Fruit fly (Drosophila melanogaster): Measurements from ENCODE around the gene CG14636.

Gene CG14636

DNA sequence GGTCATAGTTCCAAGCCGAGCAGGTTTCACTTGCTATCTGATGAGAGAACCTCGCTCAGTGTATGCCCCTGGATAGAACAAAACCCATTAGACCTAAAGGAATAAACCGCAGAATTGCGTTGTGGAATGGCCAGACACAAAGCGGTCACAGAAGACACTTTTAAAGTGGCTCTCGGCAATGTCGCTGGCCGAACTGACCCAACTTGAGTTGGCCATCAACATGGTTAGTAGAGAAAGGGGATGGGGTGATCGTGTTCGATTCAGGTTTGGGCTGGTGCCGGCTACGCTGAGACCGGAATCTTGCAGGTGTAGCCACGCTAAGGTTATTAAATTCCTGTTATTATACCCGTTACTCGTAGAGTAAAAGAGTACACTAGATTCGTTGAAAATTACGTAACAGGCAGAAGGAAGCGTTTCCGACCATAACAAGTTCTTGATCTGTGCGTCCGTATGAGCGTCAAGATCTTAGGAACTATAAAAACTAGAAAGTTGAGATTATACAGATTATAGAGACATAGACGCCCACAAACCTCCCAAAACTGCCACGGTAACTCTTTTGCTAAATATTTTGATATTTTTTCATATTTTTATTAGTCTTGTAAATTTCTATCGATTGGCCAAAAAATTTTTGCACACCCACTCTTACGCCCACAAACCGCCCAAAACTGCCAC is 34.4 kb downstream of the CG14636 start:
- no peak for TF ChIP-seq CG8301 (tag; optimal IDR thresholded peaks at IDR 0.05)
- TF ChIP-seq CG13204 (GFP tag; optimal IDR thresholded peaks at IDR 0.05): no peak
- peak; percentile 82 for TF ChIP-seq EcR (GFP tag; optimal IDR thresholded peaks at IDR 0.05)

DNA sequence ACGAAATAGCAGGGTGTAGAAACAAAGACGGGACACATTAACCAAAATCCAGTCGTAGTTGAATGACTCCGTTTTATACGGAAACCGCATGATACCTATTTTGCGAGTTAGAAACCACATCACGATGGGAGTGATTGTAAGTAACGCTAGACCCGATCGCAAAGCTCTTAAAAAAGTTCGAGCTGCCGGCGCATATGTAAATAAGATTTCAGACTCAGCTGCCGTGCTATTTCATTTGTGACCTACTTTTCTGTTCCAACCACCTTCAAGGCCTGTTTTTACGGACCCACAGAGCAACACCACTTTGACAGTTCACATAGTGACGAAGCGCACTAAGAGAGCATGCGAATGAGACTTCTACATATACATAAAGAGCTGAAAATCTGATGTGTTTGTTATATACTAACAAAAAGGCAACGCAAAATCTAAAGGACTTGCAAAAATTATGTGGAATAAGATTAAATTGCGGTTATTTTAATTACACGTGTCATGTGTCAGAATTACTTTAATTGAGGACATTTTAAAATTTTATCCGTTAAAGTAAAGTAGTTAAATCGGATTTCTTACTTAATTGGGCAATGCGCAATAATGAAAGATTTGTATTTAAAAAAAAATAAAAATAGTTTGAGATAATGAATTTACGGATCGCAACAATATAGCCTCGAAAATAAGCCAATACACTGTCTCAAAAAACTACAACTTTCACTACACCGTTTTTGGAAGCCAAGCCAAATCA is 36.2 kb downstream of the CG14636 start:
- TF ChIP-seq fd96Ca (GFP tag; IDR thresholded peaks at IDR 0.05): no peak
- TF ChIP-seq CG15710 (tag; optimal IDR thresholded peaks at IDR 0.05): no peak
- no peak for TF ChIP-seq CG34367 (tag; optimal IDR thresholded peaks at IDR 0.05)
- no peak for TF ChIP-seq rn (GFP tag; IDR thresholded peaks at IDR 0.05)
- no peak for TF ChIP-seq EcR (GFP tag; optimal IDR thresholded peaks at IDR 0.05)
- TF ChIP-seq CG10348 (GFP tag; IDR thresholded peaks at IDR 0.05): no peak
- no peak for TF ChIP-seq Snoo (tag; optimal IDR thresholded peaks at IDR 0.05)
- TF ChIP-seq CG8159 (tag; optimal IDR thresholded peaks at IDR 0.05): no peak
- no peak for TF ChIP-seq Pif1B (GFP tag; optimal IDR thresholded peaks at IDR 0.05)
- no peak for TF ChIP-seq CG13204 (GFP tag; optimal IDR thresholded peaks at IDR 0.05)
- no peak for TF ChIP-seq CG32121 (GFP tag; IDR thresholded peaks at IDR 0.05)
- TF ChIP-seq Ets98B (GFP tag; IDR thresholded peaks at IDR 0.05): no peak
- TF ChIP-seq D1 (tag; optimal IDR thresholded peaks at IDR 0.05): no peak
- TF ChIP-seq CG4496 (GFP tag; IDR thresholded peaks at IDR 0.05): no peak
- no peak for TF ChIP-seq CG12605 (GFP tag; IDR thresholded peaks at IDR 0.05)
- no peak for TF ChIP-seq CG17806 (tag; optimal IDR thresholded peaks at IDR 0.05)
- no peak for TF ChIP-seq gl (tag; optimal IDR thresholded peaks at IDR 0.05)
- no peak for TF ChIP-seq CG9948 (tag; optimal IDR thresholded peaks at IDR 0.05)
- no peak for TF ChIP-seq CG8301 (tag; optimal IDR thresholded peaks at IDR 0.05)
- TF ChIP-seq Pif1A (GFP tag; optimal IDR thresholded peaks at IDR 0.05): no peak

DNA sequence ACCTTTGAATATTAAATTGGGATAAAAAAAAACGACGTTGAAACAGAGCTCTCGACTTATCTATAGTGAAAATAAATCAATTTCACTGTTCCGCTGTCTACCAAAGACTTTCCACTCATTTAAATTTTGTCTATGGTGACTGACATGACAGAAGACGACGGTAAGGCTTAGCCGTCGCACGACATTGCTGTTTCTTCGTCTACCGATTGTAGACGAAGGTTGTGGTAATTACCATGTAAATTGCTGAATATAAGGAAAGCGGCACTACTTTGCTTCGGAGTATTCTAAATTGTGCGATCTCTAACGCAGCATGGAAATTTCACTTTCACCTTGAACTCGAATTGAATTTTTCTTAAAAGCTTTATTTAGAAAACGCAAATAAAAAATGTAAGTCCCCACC is 38.4 kb downstream of the CG14636 start:
- TF ChIP-seq D1 (tag; optimal IDR thresholded peaks at IDR 0.05) (no peak), CG12605 (GFP tag; IDR thresholded peaks at IDR 0.05) (no peak), CG8301 (tag; optimal IDR thresholded peaks at IDR 0.05) (no peak), CG17806 (tag; optimal IDR thresholded peaks at IDR 0.05) (no peak), CG4496 (GFP tag; IDR thresholded peaks at IDR 0.05) (no peak), CG32121 (GFP tag; IDR thresholded peaks at IDR 0.05) (no peak), CG9948 (tag; optimal IDR thresholded peaks at IDR 0.05) (no peak), Ets98B (GFP tag; IDR thresholded peaks at IDR 0.05) (no peak), gl (tag; optimal IDR thresholded peaks at IDR 0.05) (no peak), EcR (GFP tag; optimal IDR thresholded peaks at IDR 0.05) (no peak), Snoo (tag; optimal IDR thresholded peaks at IDR 0.05) (no peak), rn (GFP tag; IDR thresholded peaks at IDR 0.05) (no peak), CG34367 (tag; optimal IDR thresholded peaks at IDR 0.05) (no peak), Pif1A (GFP tag; optimal IDR thresholded peaks at IDR 0.05) (no peak)

DNA sequence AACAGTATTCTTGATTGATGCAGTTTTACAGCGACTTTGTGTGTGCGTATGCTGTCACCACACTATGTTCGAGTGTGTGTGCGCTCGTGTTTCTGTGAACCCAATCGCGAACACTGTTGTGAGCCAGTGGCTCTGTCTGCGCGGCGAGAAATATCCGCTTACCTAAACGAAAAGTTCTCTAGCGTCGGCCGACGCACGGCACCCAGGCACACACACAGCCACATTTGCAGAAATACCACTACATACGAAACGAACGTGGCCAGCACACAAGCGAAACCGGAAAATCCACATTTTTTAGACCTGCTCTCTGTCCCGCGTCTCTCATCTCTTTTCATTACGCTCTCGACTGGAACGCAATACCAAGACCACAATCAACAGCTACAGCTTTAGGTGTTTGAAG is 40.1 kb downstream of the CG14636 start:
- no peak for TF ChIP-seq CG9948 (tag; optimal IDR thresholded peaks at IDR 0.05)
- no peak for TF ChIP-seq CG4496 (GFP tag; IDR thresholded peaks at IDR 0.05)
- peak; percentile 1 for TF ChIP-seq EcR (GFP tag; optimal IDR thresholded peaks at IDR 0.05)
- 0 out of 2 replicates have a peak, but pooled peaks have one; percentile 20 for TF ChIP-seq Ets98B (GFP tag; IDR thresholded peaks at IDR 0.05)
- TF ChIP-seq CG12605 (GFP tag; IDR thresholded peaks at IDR 0.05): 0 out of 2 replicates have a peak, but pooled peaks have one; percentile 11

DNA sequence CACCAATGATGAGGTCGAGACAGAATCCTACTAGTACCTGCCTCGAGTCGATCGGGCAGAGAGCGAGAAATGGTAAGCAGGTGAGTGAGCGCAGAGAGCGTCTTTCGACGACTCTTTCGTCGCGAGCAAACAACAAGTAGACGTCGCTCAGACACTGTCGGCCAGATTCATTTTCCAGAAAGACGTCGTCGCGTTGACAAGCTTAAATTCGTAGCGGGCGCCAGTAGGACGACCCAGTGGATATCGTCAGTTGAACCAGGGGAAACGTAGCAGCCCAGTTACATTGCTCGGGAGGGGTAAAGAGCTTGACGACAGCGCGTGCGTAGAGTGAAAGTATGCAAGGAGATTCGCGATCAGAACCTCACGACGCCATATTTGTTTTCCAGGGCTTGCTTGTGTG is 40.6 kb downstream of the CG14636 start, which contains the start of gene CG12581:
Gene CG12581, plus strand, starts transcription at position 163 of the 400 bp plus-strand sequence.
- TF ChIP-seq CG17806 (tag; optimal IDR thresholded peaks at IDR 0.05) (no peak), Snoo (tag; optimal IDR thresholded peaks at IDR 0.05) (peak; percentile 57), CG8159 (tag; optimal IDR thresholded peaks at IDR 0.05) (no peak), CG14655 (GFP tag; optimal IDR thresholded peaks at IDR 0.05) (no peak), CG12605 (GFP tag; IDR thresholded peaks at IDR 0.05) (peak; percentile 47)

DNA sequence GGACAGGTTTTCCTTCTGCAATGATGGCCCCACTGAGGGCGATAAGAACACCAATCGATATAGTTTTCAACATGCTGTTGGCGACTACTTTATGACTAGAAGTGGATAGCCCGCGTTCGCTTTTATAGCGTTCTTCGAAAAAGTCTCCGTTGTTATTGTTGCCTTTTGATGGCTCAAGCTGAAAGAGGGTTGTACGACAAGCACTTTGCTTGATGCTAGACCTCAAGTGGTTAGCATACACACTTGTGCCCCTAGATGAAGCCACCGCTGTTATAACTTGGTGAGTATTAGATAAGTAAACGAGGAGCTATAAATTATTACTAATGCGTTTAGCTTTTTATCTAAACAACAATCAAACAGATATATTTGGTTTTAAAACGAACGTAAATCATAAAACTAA is 53.0 kb downstream of the CG14636 start, which contains the start of gene CG40198:
Gene CG40198, minus strand, starts transcription at position 101 of the 400 bp plus-strand sequence.
- TF ChIP-seq EcR (GFP tag; optimal IDR thresholded peaks at IDR 0.05) (no peak), CG15710 (tag; optimal IDR thresholded peaks at IDR 0.05) (no peak), CG17806 (tag; optimal IDR thresholded peaks at IDR 0.05) (no peak), Ets98B (GFP tag; IDR thresholded peaks at IDR 0.05) (no peak), CG8301 (tag; optimal IDR thresholded peaks at IDR 0.05) (no peak), Pif1B (GFP tag; optimal IDR thresholded peaks at IDR 0.05) (no peak), CG13204 (GFP tag; optimal IDR thresholded peaks at IDR 0.05) (no peak), CG9948 (tag; optimal IDR thresholded peaks at IDR 0.05) (no peak)

Data from whole organism, pupa.